Worm (Caenorhabditis elegans) whole organism, L1 larva: ENCODE measurements around the gene hum-5.

Source experiments
- C04F5.9 ChIP-seq: sonication (generic microtip); optimal IDR thresholded peaks from 2 replicates; lab custom pipeline; 2016; ENCODE audit warnings: missing genetic modification characterization, missing compliant biosample characterization
- C34B4.2 ChIP-seq: sonication (generic microtip); optimal IDR thresholded peaks from 2 replicates; lab custom pipeline; 2017; ENCODE audit warnings: mild to moderate bottlenecking, missing genetic modification characterization, missing compliant biosample characterization
- F16B12.6 ChIP-seq: fragments of 150-350 bp; optimal IDR thresholded peaks from 2 replicates; lab custom pipeline; 2014; ENCODE audit warnings: missing biosample characterization, missing genetic modification characterization
- alr-1 ChIP-seq: fragments of 200-800 bp; sonication (Bioruptor generic); optimal IDR thresholded peaks from 2 replicates; lab custom pipeline; 2018; ENCODE audit warnings: borderline replicate concordance, mild to moderate bottlenecking, missing genetic modification characterization, missing compliant biosample characterization
- aly-2 ChIP-seq: fragments of 150-350 bp; optimal IDR thresholded peaks from 2 replicates; lab custom pipeline; 2014; ENCODE audit warnings: missing biosample characterization, missing genetic modification characterization
- ama-1 ChIP-seq: fragments of 150-350 bp; optimal IDR thresholded peaks from 2 replicates; lab custom pipeline; 2014
- blmp-1 ChIP-seq: fragments of 150-350 bp; optimal IDR thresholded peaks from 2 replicates; lab custom pipeline; 2014; ENCODE audit warnings: missing biosample characterization, missing genetic modification characterization
- ceh-8 ChIP-seq: fragments of 200-800 bp; sonication (Bioruptor generic); optimal IDR thresholded peaks from 2 replicates; lab custom pipeline; 2018; ENCODE audit warnings: mild to moderate bottlenecking, missing genetic modification characterization, moderate library complexity, missing compliant biosample characterization
- ceh-82 ChIP-seq, 3 experiments: fragments of 150-350 bp in 1 of 3; sonication (generic microtip) in 2 of 3; optimal IDR thresholded peaks; 2 replicates each; lab custom pipeline; 2014 to 2017; ENCODE audit warnings: missing biosample characterization in 3 of 3, missing genetic modification characterization in 3 of 3
- ceh-88 ChIP-seq: fragments of 200-800 bp; sonication (Bioruptor generic); IDR thresholded peaks from 2 replicates; pipeline ENCODE4 v1.3.6; 2022; ENCODE audit warnings: missing genetic modification characterization, missing compliant biosample characterization
- ceh-90 ChIP-seq: sonication (generic microtip); optimal IDR thresholded peaks from 2 replicates; lab custom pipeline; 2016; ENCODE audit warnings: missing genetic modification characterization, missing compliant biosample characterization
- dpl-1 ChIP-seq, 3 experiments: fragments of 150-350 bp in 2 of 3; sonication (generic microtip) in 1 of 3; optimal IDR thresholded peaks; 2 replicates each; lab custom pipeline; 2014 to 2017; ENCODE audit warnings: missing biosample characterization in 3 of 3, missing genetic modification characterization in 3 of 3, missing genetic modification reagents in 3 of 3
- dsc-1 ChIP-seq: sonication (generic microtip); optimal IDR thresholded peaks from 2 replicates; lab custom pipeline; 2016; ENCODE audit warnings: mild to moderate bottlenecking, missing genetic modification characterization, missing compliant biosample characterization
- efl-3 ChIP-seq: fragments of 200-800 bp; sonication (Bioruptor generic); optimal IDR thresholded peaks from 2 replicates; lab custom pipeline; 2018; ENCODE audit warnings: mild to moderate bottlenecking, missing genetic modification characterization, missing compliant biosample characterization
- egl-13 ChIP-seq: sonication (generic microtip); optimal IDR thresholded peaks from 2 replicates; lab custom pipeline; 2016; ENCODE audit warnings: missing genotype, missing genetic modification reagents, missing genetic modification characterization, missing compliant biosample characterization
- egl-27 ChIP-seq, 2 experiments: fragments of 150-350 bp in 1 of 2; sonication (generic microtip); optimal IDR thresholded peaks; 3 replicates each; lab custom pipeline; 2017 to 2018; ENCODE audit warnings: missing biosample characterization in 2 of 2, missing genetic modification characterization in 2 of 2, missing genetic modification reagents in 2 of 2
- elt-2 ChIP-seq: sonication (generic microtip); optimal IDR thresholded peaks from 2 replicates; lab custom pipeline; 2016; ENCODE audit warnings: missing genetic modification characterization, mild to moderate bottlenecking, inconsistent platforms, missing compliant biosample characterization, missing genetic modification reagents
- ets-5 ChIP-seq: fragments of 200-800 bp; sonication (Bioruptor generic); IDR thresholded peaks from 2 replicates; pipeline ENCODE4 v1.3.6; 2022; ENCODE audit warnings: missing genetic modification characterization, missing compliant biosample characterization
- fkh-10 ChIP-seq: sonication (generic microtip); optimal IDR thresholded peaks from 2 replicates; lab custom pipeline; 2017; ENCODE audit warnings: missing biosample characterization, missing genetic modification reagents, missing genetic modification characterization
- fkh-8 ChIP-seq: sonication (generic microtip); optimal IDR thresholded peaks from 2 replicates; lab custom pipeline; 2016; ENCODE audit warnings: mild to moderate bottlenecking, missing genetic modification characterization, missing compliant biosample characterization
- fos-1 ChIP-seq: fragments of 150-350 bp; optimal IDR thresholded peaks from 2 replicates; lab custom pipeline; 2014; ENCODE audit warnings: missing biosample characterization, missing genetic modification characterization
- grh-1 ChIP-seq: fragments of 200-800 bp; sonication (Bioruptor generic); IDR thresholded peaks from 2 replicates; pipeline ENCODE4 v1.3.6; 2022; ENCODE audit warnings: missing genetic modification reagents, missing genetic modification characterization, missing compliant biosample characterization
- hlh-17 ChIP-seq: fragments of 200-800 bp; sonication (Bioruptor generic); optimal IDR thresholded peaks from 2 replicates; lab custom pipeline; 2018; ENCODE audit warnings: missing genetic modification characterization, mild to moderate bottlenecking, missing compliant biosample characterization, moderate library complexity, borderline replicate concordance
- hpl-2 ChIP-seq: fragments of 150-350 bp; optimal IDR thresholded peaks from 2 replicates; lab custom pipeline; 2014; ENCODE audit warnings: missing biosample characterization, missing genetic modification reagents, missing genetic modification characterization
- jun-1 ChIP-seq: fragments of 150-350 bp; optimal IDR thresholded peaks from 2 replicates; lab custom pipeline; 2014; ENCODE audit warnings: missing biosample characterization, missing genetic modification reagents, missing genetic modification characterization
- lin-14 ChIP-seq: fragments of 200-800 bp; sonication (Bioruptor generic); optimal IDR thresholded peaks from 2 replicates; lab custom pipeline; 2018; ENCODE audit warnings: mild to moderate bottlenecking, missing genetic modification characterization, moderate library complexity, missing compliant biosample characterization
- lir-3 ChIP-seq: sonication (generic microtip); optimal IDR thresholded peaks from 2 replicates; lab custom pipeline; 2016; ENCODE audit warnings: mild to moderate bottlenecking, missing genetic modification characterization, moderate library complexity, missing compliant biosample characterization; ENCODE audit not compliant: poor library complexity
- lsy-2 ChIP-seq, 2 experiments: fragments of 150-350 bp; optimal IDR thresholded peaks; 2 replicates each; lab custom pipeline; 2014; ENCODE audit warnings: missing biosample characterization in 2 of 2, missing genetic modification characterization in 2 of 2
- mdl-1 ChIP-seq, 2 experiments: fragments of 150-350 bp; optimal IDR thresholded peaks; 2 replicates each; lab custom pipeline; 2014 to 2017; ENCODE audit warnings: missing biosample characterization in 2 of 2, missing genetic modification characterization in 2 of 2, inconsistent platforms in 1 of 2
- mef-2 ChIP-seq: fragments of 150-350 bp; optimal IDR thresholded peaks from 2 replicates; lab custom pipeline; 2014; ENCODE audit warnings: missing biosample characterization, missing genetic modification characterization
- nhr-11 ChIP-seq: fragments of 150-350 bp; optimal IDR thresholded peaks from 2 replicates; lab custom pipeline; 2014; ENCODE audit warnings: missing biosample characterization, missing genetic modification characterization
- nhr-12 ChIP-seq: sonication (generic microtip); optimal IDR thresholded peaks from 2 replicates; lab custom pipeline; 2017; ENCODE audit warnings: missing biosample characterization, missing genetic modification characterization
- nhr-20 ChIP-seq: sonication (generic microtip); optimal IDR thresholded peaks from 2 replicates; lab custom pipeline; 2016; ENCODE audit warnings: mild to moderate bottlenecking, missing genetic modification characterization, missing compliant biosample characterization
- nhr-47 ChIP-seq: sonication (generic microtip); optimal IDR thresholded peaks from 2 replicates; lab custom pipeline; 2016; ENCODE audit warnings: mild to moderate bottlenecking, missing genetic modification characterization, moderate library complexity, missing compliant biosample characterization
- nhr-76 ChIP-seq: sonication (generic microtip); optimal IDR thresholded peaks from 2 replicates; lab custom pipeline; 2017; ENCODE audit warnings: missing biosample characterization, missing genetic modification characterization
- nhr-77 ChIP-seq: fragments of 150-350 bp; optimal IDR thresholded peaks from 2 replicates; lab custom pipeline; 2014; ENCODE audit warnings: missing biosample characterization, missing genetic modification characterization
- nhr-85 ChIP-seq: sonication (generic microtip); peaks from one replicate; lab custom pipeline; 2016; ENCODE audit warnings: missing genetic modification characterization, inconsistent platforms, missing compliant biosample characterization
- nhr-90 ChIP-seq: sonication (generic microtip); optimal IDR thresholded peaks from 2 replicates; lab custom pipeline; 2016; ENCODE audit warnings: mild to moderate bottlenecking, missing genetic modification characterization, missing compliant biosample characterization; ENCODE audit not compliant: poor library complexity
- pax-3 ChIP-seq: fragments of 200-800 bp; sonication (Bioruptor generic); optimal IDR thresholded peaks from 2 replicates; lab custom pipeline; 2018; ENCODE audit warnings: mild to moderate bottlenecking, missing genetic modification characterization, moderate library complexity, missing compliant biosample characterization
- pqm-1 ChIP-seq: sonication (generic microtip); optimal IDR thresholded peaks from 3 replicates; lab custom pipeline; 2017; ENCODE audit warnings: missing biosample characterization, missing genetic modification characterization
- snu-23 ChIP-seq: sonication (generic microtip); optimal IDR thresholded peaks from 2 replicates; lab custom pipeline; 2016; ENCODE audit warnings: missing genetic modification characterization, missing compliant biosample characterization
- sox-4 ChIP-seq: sonication (generic microtip); optimal IDR thresholded peaks from 2 replicates; lab custom pipeline; 2016; ENCODE audit warnings: missing genetic modification characterization, missing compliant biosample characterization
- tbx-2 ChIP-seq: sonication (generic microtip); optimal IDR thresholded peaks from 2 replicates; lab custom pipeline; 2016; ENCODE audit warnings: missing genetic modification characterization, missing compliant biosample characterization
- unc-130 ChIP-seq: fragments of 150-350 bp; optimal IDR thresholded peaks from 2 replicates; lab custom pipeline; 2017; ENCODE audit warnings: missing biosample characterization, missing genetic modification characterization, inconsistent platforms
- unc-30 ChIP-seq: sonication (generic microtip); optimal IDR thresholded peaks from 2 replicates; lab custom pipeline; 2017; ENCODE audit warnings: missing biosample characterization, missing genetic modification characterization
- unc-62 ChIP-seq: fragments of 150-350 bp; optimal IDR thresholded peaks from 2 replicates; lab custom pipeline; 2014; ENCODE audit warnings: missing biosample characterization, missing genetic modification reagents, missing genetic modification characterization
- unc-98 ChIP-seq: fragments of 200-800 bp; sonication (Bioruptor generic); IDR thresholded peaks from 2 replicates; pipeline ENCODE4 v1.3.6; 2022; ENCODE audit warnings: missing genetic modification characterization, missing compliant biosample characterization
- xbp-1 ChIP-seq: sonication (generic microtip); optimal IDR thresholded peaks from 2 replicates; lab custom pipeline; 2016; ENCODE audit warnings: missing genetic modification characterization, missing compliant biosample characterization
- zag-1 ChIP-seq: fragments of 150-350 bp; optimal IDR thresholded peaks from 2 replicates; lab custom pipeline; 2014; ENCODE audit warnings: missing biosample characterization, missing genetic modification characterization
- zip-4 ChIP-seq: fragments of 200-800 bp; sonication (Bioruptor generic); optimal IDR thresholded peaks from 2 replicates; lab custom pipeline; 2018; ENCODE audit warnings: mild to moderate bottlenecking, missing genetic modification characterization, moderate library complexity, missing compliant biosample characterization
- ztf-11 ChIP-seq, 2 experiments: sonication (generic microtip); optimal IDR thresholded peaks; 2 replicates each; lab custom pipeline; 2016 to 2017; ENCODE audit warnings: missing genetic modification characterization in 2 of 2, missing biosample characterization in 1 of 2, missing compliant biosample characterization in 1 of 2

hum-5 gene

ce11 chrIII:4018591-4019580 lies 17.8 kb downstream of the hum-5 start (continued):
- TF ChIP-seq ceh-90, result no peak
- TF ChIP-seq F16B12.6, result peak; percentile 4
- TF ChIP-seq fkh-8 (tag; lab: Kevin White, UChicago), result no peak
- TF ChIP-seq snu-23 (GFP tag; lab: Kevin White, UChicago), result peak; percentile 10
- no peak for TF ChIP-seq lir-3 (tag; lab: Kevin White, UChicago)
- TF ChIP-seq nhr-11 (tag; lab: Kevin White, UChicago), result no peak
- peak; percentile 6 for TF ChIP-seq nhr-47
- TF ChIP-seq dpl-1 (GFP tag; optimal IDR thresholded peaks at IDR 0.05; lab: Kevin White, UChicago), result peak in 2 of 3 experiments; percentile 7 to 30
- TF ChIP-seq unc-30 (tag; lab: Kevin White, UChicago), result no peak
- no peak for TF ChIP-seq nhr-90
- no peak for TF ChIP-seq egl-13 (tag; lab: Kevin White, UChicago)
- TF ChIP-seq alr-1 (tag; lab: Kevin White, UChicago), result no peak
- TF ChIP-seq mef-2 (tag; lab: Kevin White, UChicago), result no peak
- no peak for TF ChIP-seq mdl-1 (tag; optimal IDR thresholded peaks at IDR 0.05; lab: Kevin White, UChicago)
- TF ChIP-seq sox-4 (tag; lab: Kevin White, UChicago), result no peak
- peak; percentile 4 to 37 for TF ChIP-seq lsy-2 (tag; optimal IDR thresholded peaks at IDR 0.05; lab: Kevin White, UChicago)
- no peak for TF ChIP-seq unc-98 (GFP tag; lab: Robert Waterston, UW)
- TF ChIP-seq ama-1 (lab: Kevin White, UChicago), result no peak
- no peak for TF ChIP-seq zip-4 (GFP tag; lab: Kevin White, UChicago)
- peak; percentile 66 for TF ChIP-seq blmp-1 (tag; lab: Kevin White, UChicago)
- TF ChIP-seq ceh-88 (GFP tag; lab: Robert Waterston, UW), result no peak
- no peak for TF ChIP-seq pqm-1
- TF ChIP-seq zag-1 (tag; lab: Kevin White, UChicago), result no peak
- TF ChIP-seq ets-5 (GFP tag; lab: Robert Waterston, UW), result no peak
- TF ChIP-seq fkh-10 (GFP tag; lab: Kevin White, UChicago), result no peak
- TF ChIP-seq nhr-20 (tag; lab: Kevin White, UChicago), result peak; percentile 6
- TF ChIP-seq fos-1 (tag; lab: Kevin White, UChicago), result no peak
- TF ChIP-seq egl-27 (tag; optimal IDR thresholded peaks at IDR 0.05; lab: Kevin White, UChicago), result no peak
- no peak for TF ChIP-seq aly-2 (tag; lab: Kevin White, UChicago)
- no peak for TF ChIP-seq pax-3 (tag; lab: Kevin White, UChicago)
- TF ChIP-seq efl-3, result no peak
- peak in 1 of 3 experiments; percentile 19 for TF ChIP-seq ceh-82 (tag; optimal IDR thresholded peaks at IDR 0.05; lab: Kevin White, UChicago)
- TF ChIP-seq tbx-2 (tag; lab: Kevin White, UChicago), result no peak
- no peak for TF ChIP-seq nhr-85 (tag; lab: Kevin White, UChicago)
- TF ChIP-seq xbp-1 (tag; lab: Kevin White, UChicago), result no peak
- TF ChIP-seq unc-130 (tag; lab: Kevin White, UChicago), result peak; percentile 5
- no peak for TF ChIP-seq hpl-2
- no peak for TF ChIP-seq nhr-77 (tag; lab: Kevin White, UChicago)
- no peak for TF ChIP-seq C04F5.9 (tag; lab: Kevin White, UChicago)
- no peak for TF ChIP-seq ceh-8 (GFP tag; lab: Kevin White, UChicago)
- peak; percentile 22 for TF ChIP-seq elt-2 (tag; lab: Kevin White, UChicago)
- no peak for TF ChIP-seq C34B4.2 (tag; lab: Kevin White, UChicago)
- TF ChIP-seq nhr-76, result no peak
- no peak for TF ChIP-seq jun-1
- TF ChIP-seq lin-14 (GFP tag; lab: Kevin White, UChicago), result peak; percentile 93
- TF ChIP-seq hlh-17, result no peak
- TF ChIP-seq dsc-1, result no peak
- no peak for TF ChIP-seq nhr-12 (tag; lab: Kevin White, UChicago)
- TF ChIP-seq grh-1, result no peak
- TF ChIP-seq unc-62 (GFP tag; lab: Kevin White, UChicago), result no peak
- peak in 1 of 2 experiments; percentile 34 for TF ChIP-seq ztf-11 (tag; optimal IDR thresholded peaks at IDR 0.05; lab: Kevin White, UChicago)
